Fruit fly (Drosophila melanogaster) ovary, adult (tissue): ENCODE measurements around the gene tal-3A.

ENCODE experiments used
- CG17801 ChIP-seq: fragments of 200-800 bp; optimal IDR thresholded peaks from 2 replicates; lab custom pipeline; 2019; ENCODE audit warnings: missing biosample characterization, mild to moderate bottlenecking, missing genetic modification characterization, moderate library complexity; ENCODE audit not compliant: partially characterized antibody

Gene tal-3A

DNA sequence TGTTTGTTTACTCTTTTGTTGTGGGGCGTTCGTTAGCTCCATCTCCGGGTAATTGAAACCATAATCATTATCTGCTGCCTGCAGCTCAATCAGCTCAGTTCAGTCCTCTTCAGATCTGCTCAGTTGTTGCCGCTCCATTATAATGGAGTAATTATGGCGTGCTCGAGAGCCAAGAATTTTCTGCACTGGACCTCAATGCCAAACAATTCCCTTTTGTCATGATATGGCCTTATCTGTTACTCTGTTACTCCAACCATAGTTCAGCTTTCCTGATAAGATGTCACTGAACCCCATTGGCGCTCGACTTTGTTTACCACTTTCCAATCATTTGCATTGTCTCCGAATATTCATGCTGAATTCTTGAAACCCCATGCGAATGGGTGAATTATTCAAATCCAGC, 22.1 kb upstream of the tal-3A start:
- TF ChIP-seq CG17801 (GFP tag; lab: Kevin White, UChicago) = no peak

DNA sequence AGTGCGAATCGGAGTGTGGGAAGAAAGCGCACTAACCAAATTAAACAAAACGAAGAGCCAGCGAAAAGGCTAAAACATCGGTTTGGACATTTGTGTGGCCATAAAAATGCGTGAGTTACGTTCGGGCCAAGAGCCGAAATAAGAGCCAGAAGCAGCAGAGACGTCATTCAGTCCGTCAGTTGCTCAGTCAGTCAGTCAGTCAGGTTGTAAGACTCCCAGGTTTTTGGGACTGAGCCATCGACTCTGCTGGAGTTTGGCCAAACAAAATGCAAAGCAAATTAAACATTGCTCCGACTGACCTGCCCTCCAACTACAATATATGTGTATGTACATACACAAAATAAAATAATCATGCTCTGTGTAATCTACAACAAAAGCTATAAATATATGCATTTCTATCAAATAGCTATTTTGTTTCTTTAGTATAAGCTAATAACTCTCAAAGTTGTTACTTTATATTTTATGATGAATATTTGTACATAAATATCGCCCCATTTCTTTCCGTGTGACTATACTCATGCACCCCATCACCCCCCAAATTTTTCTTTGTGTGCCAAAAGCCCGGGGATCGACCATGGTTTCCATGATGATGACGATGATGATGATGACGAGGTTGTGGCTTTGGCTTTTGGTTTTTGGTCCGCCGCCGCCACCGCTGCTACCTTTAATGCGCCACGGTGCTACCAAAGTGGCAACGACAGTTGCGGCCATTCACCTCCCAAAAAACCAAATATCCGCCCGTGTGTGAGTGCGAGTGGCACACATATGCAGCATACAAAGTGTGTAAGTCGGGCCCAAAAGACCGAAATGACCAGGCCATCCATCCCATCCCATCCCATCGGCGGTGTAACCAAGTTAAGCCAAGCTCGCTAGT, 19.6 kb upstream of the tal-3A start:
- no peak for TF ChIP-seq CG17801 (GFP tag; lab: Kevin White, UChicago)

dm6 chr3R:13793979-13794665, 18.8 kb upstream of the tal-3A start:
- no peak for TF ChIP-seq CG17801 (GFP tag; lab: Kevin White, UChicago)

- TF ChIP-seq CG17801 (GFP tag; lab: Kevin White, UChicago) = no peak
Measured at dm6 chr3R:13794666-13795055, 18.2 kb upstream of the tal-3A start.

dm6 chr3R:13796071-13796470, 16.8 kb upstream of the tal-3A start:
- no peak for TF ChIP-seq CG17801 (GFP tag; lab: Kevin White, UChicago)

DNA sequence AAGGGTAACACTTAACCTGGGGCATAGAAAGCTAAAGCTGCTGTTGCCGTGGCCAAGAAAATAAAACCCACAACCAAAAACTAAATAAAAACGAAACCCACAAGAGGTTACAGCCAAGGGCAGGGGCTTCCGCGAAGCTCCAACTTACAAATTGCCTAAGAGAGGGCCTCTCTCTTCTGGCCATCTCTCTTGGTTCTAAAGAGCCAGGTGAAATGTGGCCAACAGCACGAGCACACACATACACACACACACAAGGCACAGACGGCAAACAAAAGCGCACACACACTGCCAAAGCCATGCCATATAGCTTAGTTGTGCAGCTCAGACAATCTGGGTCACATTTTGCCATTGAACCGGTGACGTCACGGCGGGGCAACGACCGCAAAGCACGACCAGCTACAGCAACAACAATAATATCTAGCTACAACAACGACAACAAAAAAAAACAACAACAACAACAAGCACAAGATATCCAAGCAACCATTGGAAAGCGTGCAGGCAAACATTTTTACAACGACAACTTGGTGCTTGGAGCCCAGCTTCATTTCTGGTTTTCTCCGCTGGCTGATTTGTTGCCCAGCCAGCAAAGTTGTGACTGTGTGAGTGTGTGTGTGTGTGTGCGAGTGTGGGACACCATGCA, 16.2 kb upstream of the tal-3A start:
- no peak for TF ChIP-seq CG17801 (GFP tag; lab: Kevin White, UChicago)

DNA sequence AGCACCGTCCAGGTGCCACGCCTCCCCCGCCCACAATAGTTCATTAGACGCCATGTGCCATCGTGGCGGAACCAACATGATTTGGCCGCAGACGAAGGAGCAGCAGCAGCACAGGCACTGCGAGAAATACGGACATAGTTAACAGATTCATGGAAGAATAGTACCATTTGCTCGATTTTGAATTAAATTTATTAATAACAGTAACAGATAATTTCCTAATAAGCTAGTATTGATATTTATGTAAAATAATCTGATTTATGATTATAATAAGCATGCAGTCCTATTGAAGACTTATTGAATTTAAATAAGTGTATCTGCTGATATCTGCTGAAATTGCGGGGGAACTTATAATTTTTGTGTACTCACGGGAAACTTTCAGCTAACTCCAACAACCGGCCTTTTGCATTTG, 15.6 kb upstream of the tal-3A start:
- no peak for TF ChIP-seq CG17801 (GFP tag; lab: Kevin White, UChicago)

DNA sequence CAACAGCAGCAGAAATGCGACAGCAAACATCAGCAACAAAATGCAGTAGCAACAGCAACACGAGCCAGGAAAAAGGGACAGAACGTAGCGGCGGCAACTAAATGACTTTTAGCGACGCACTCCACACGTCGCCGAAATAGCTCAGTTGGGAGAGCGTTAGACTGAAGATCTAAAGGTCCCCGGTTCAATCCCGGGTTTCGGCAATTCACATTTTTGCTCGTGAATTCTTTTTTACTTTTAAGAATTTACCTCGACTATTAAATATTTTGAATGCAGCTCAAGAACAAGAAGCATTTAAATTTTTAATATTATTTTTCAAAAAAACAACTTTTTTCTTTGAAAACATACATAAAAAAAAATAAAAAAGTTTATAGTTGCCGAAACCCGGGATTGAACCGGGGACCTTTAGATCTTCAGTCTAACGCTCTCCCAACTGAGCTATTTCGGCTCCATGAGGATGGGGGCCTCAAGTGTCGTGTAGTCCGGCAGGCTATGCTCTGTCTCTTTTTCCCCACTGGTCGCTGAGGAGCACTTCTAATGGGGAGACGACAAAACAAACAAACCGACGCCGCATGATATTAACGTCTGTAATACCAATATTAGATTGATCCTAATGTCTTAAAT, 15.0 kb upstream of the tal-3A start:
- no peak for TF ChIP-seq CG17801 (GFP tag; lab: Kevin White, UChicago)

- TF ChIP-seq CG17801 (GFP tag; lab: Kevin White, UChicago) = no peak
Measured at dm6 chr3R:13799567-13800429, 13.1 kb upstream of the tal-3A start.

- TF ChIP-seq CG17801 (GFP tag; lab: Kevin White, UChicago) = no peak
Measured at dm6 chr3R:13800430-13800848, 12.5 kb upstream of the tal-3A start.

dm6 chr3R:13801184-13802056, 11.5 kb upstream of the tal-3A start:
- TF ChIP-seq CG17801 (GFP tag; lab: Kevin White, UChicago) = no peak

DNA sequence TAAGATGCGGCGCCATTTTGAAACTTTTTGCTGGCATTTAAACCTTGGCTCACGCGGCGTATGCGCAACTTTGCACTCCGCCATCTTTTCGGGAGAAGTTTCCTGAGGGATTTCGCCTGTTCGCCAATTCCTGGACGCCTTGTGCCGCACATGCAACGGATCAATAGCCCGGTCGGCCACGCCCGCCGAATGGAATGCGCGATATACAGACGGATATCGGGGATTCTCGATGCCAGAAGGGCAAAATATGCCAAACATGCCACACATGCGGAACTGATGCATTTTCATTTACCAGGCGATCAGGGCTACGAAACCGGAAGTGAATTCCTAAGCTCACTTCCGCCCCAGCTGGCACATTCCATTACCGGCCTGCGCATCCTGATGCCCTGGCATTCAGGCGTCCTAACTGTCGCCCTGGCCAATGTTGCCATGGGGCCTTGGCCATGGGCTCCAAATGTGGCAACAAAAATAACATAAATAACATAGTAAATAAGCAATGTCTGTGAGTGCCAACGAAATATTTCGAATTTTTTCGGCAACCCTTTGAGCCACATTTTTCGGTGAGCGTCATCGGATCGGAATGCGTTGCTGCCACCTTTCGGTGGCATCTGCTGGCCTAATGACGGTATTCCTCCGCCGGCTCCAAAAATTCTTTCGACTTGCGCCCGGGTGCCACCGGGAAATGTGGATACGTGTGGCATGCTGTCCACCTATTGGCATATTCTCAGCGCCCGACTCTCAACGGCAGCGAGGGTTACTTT, 10.7 kb upstream of the tal-3A start:
- TF ChIP-seq CG17801 (GFP tag; lab: Kevin White, UChicago) = no peak
